Worm (Caenorhabditis elegans) whole organism, mixed stage, embryonic: Measurements from ENCODE around the gene sptf-2.

Experiments used
- M03D4.4 ChIP-seq: sonication (generic microtip); optimal IDR thresholded peaks from 2 replicates; lab custom pipeline; 2017; ENCODE audit warnings: mild to moderate bottlenecking, missing genetic modification characterization, missing compliant biosample characterization
- blmp-1 ChIP-seq: fragments of 150-350 bp; optimal IDR thresholded peaks from 2 replicates; lab custom pipeline; 2014; ENCODE audit warnings: missing biosample characterization, missing genetic modification characterization
- ceh-39 ChIP-seq: fragments of 150-350 bp; optimal IDR thresholded peaks from 2 replicates; lab custom pipeline; 2014; ENCODE audit warnings: missing biosample characterization, missing genetic modification characterization
- ceh-43 ChIP-seq: fragments of 200-800 bp; sonication (Bioruptor generic); optimal IDR thresholded peaks from 2 replicates; lab custom pipeline; 2018; ENCODE audit warnings: mild to moderate bottlenecking, missing genetic modification characterization, moderate library complexity, missing compliant biosample characterization
- ceh-83 ChIP-seq: fragments of 200-800 bp; sonication (Bioruptor generic); optimal IDR thresholded peaks from 2 replicates; lab custom pipeline; 2018; ENCODE audit warnings: mild to moderate bottlenecking, missing genetic modification characterization, missing compliant biosample characterization
- ces-1 ChIP-seq: fragments of 150-350 bp; optimal IDR thresholded peaks from 2 replicates; lab custom pipeline; 2014; ENCODE audit warnings: missing biosample characterization, missing genetic modification reagents, missing genetic modification characterization
- cnd-1 ChIP-seq: fragments of 200-800 bp; sonication (Bioruptor generic); optimal IDR thresholded peaks from 2 replicates; lab custom pipeline; 2018; ENCODE audit warnings: mild to moderate bottlenecking, missing genetic modification characterization, missing compliant biosample characterization
- elt-1 ChIP-seq: sonication (generic microtip); optimal IDR thresholded peaks from 2 replicates; lab custom pipeline; 2017; ENCODE audit warnings: missing genetic modification characterization, mild to moderate bottlenecking, missing compliant biosample characterization, antibody characterized with exemption, moderate library complexity, borderline replicate concordance; ENCODE audit not compliant: insufficient read depth
- elt-3 ChIP-seq: fragments of 150-350 bp; optimal IDR thresholded peaks from 2 replicates; lab custom pipeline; 2014; ENCODE audit warnings: missing biosample characterization, missing genetic modification characterization
- flh-1 ChIP-seq: fragments of 200-800 bp; sonication (Bioruptor generic); optimal IDR thresholded peaks from 2 replicates; lab custom pipeline; 2018; ENCODE audit warnings: mild to moderate bottlenecking, missing genetic modification characterization, moderate library complexity, missing compliant biosample characterization
- ham-2 ChIP-seq: fragments of 200-800 bp; sonication (Bioruptor generic); optimal IDR thresholded peaks from 2 replicates; lab custom pipeline; 2018; ENCODE audit warnings: mild to moderate bottlenecking, missing genetic modification characterization, missing compliant biosample characterization
- hlh-1 ChIP-seq: fragments of 150-350 bp; optimal IDR thresholded peaks from 2 replicates; lab custom pipeline; 2014; ENCODE audit warnings: missing biosample characterization, missing genetic modification reagents, missing genetic modification characterization
- lin-13 ChIP-seq: fragments of 150-350 bp; optimal IDR thresholded peaks from 2 replicates; lab custom pipeline; 2014; ENCODE audit warnings: missing biosample characterization, missing genetic modification characterization
- lin-32 ChIP-seq: fragments of 200-800 bp; sonication (Bioruptor generic); optimal IDR thresholded peaks from 2 replicates; lab custom pipeline; 2018; ENCODE audit warnings: mild to moderate bottlenecking, missing genetic modification characterization, missing compliant biosample characterization
- mep-1 ChIP-seq: fragments of 150-350 bp; optimal IDR thresholded peaks from 2 replicates; lab custom pipeline; 2017; ENCODE audit warnings: missing biosample characterization, missing genetic modification reagents, missing genetic modification characterization, inconsistent platforms
- mls-2 ChIP-seq: sonication (generic microtip); optimal IDR thresholded peaks from 2 replicates; lab custom pipeline; 2016; ENCODE audit warnings: mild to moderate bottlenecking, missing genetic modification characterization, moderate library complexity, missing compliant biosample characterization
- nhr-12 ChIP-seq: fragments of 150-350 bp; optimal IDR thresholded peaks from 2 replicates; lab custom pipeline; 2014; ENCODE audit warnings: missing biosample characterization, missing genetic modification characterization
- nhr-2 ChIP-seq: fragments of 150-350 bp; optimal IDR thresholded peaks from 2 replicates; lab custom pipeline; 2014; ENCODE audit warnings: missing biosample characterization, missing genetic modification characterization
- nhr-237 ChIP-seq: fragments of 150-350 bp; optimal IDR thresholded peaks from 2 replicates; lab custom pipeline; 2014; ENCODE audit warnings: missing biosample characterization, missing genetic modification characterization
- nhr-28 ChIP-seq: fragments of 150-350 bp; optimal IDR thresholded peaks from 2 replicates; lab custom pipeline; 2014; ENCODE audit warnings: missing biosample characterization, missing genetic modification characterization
- nhr-76 ChIP-seq: sonication (generic microtip); optimal IDR thresholded peaks from 2 replicates; lab custom pipeline; 2017; ENCODE audit warnings: missing biosample characterization, missing genetic modification characterization
- sem-2 ChIP-seq: fragments of 200-800 bp; sonication (Bioruptor generic); optimal IDR thresholded peaks from 2 replicates; lab custom pipeline; 2018; ENCODE audit warnings: mild to moderate bottlenecking, missing genetic modification characterization, missing compliant biosample characterization
- tbx-8 ChIP-seq: fragments of 200-800 bp; sonication (Bioruptor generic); optimal IDR thresholded peaks from 2 replicates; lab custom pipeline; 2018; ENCODE audit warnings: mild to moderate bottlenecking, missing genetic modification characterization, moderate library complexity, missing compliant biosample characterization
- unc-120 ChIP-seq: sonication (generic microtip); optimal IDR thresholded peaks from 2 replicates; lab custom pipeline; 2017; ENCODE audit warnings: missing genetic modification characterization, missing compliant biosample characterization; ENCODE audit not compliant: poor library complexity, severe bottlenecking
- unc-39 ChIP-seq: fragments of 150-350 bp; optimal IDR thresholded peaks from 2 replicates; lab custom pipeline; 2014; ENCODE audit warnings: missing biosample characterization, missing genetic modification characterization
- unc-62 ChIP-seq: fragments of 150-350 bp; optimal IDR thresholded peaks from 2 replicates; lab custom pipeline; 2014; ENCODE audit warnings: missing biosample characterization, missing genetic modification reagents, missing genetic modification characterization
- zip-8 ChIP-seq: fragments of 150-350 bp; optimal IDR thresholded peaks from 2 replicates; lab custom pipeline; 2014; ENCODE audit warnings: missing biosample characterization, missing genetic modification characterization
- ztf-11 ChIP-seq: fragments of 150-350 bp; optimal IDR thresholded peaks from 2 replicates; lab custom pipeline; 2014; ENCODE audit warnings: missing biosample characterization, missing genetic modification characterization

The sptf-2 gene

ce11 chrII:8606549-8606948, 18.7 kb upstream of the sptf-2 start, which contains the start of gene F28C6.8:
Gene F28C6.8 (plus strand): TSS chrII:8606849.
- TF ChIP-seq mep-1 = no peak
- TF ChIP-seq unc-39 (tag; lab: Kevin White, UChicago) = no peak
- no peak for TF ChIP-seq sem-2 (GFP tag; lab: Kevin White, UChicago)
- TF ChIP-seq ceh-83 (GFP tag; lab: Kevin White, UChicago) = no peak
- TF ChIP-seq cnd-1 (tag; lab: Kevin White, UChicago) = no peak

- TF ChIP-seq unc-120 (tag; lab: Kevin White, UChicago) = no peak
- TF ChIP-seq ceh-83 (GFP tag; lab: Kevin White, UChicago) = no peak
- TF ChIP-seq M03D4.4 = no peak
- no peak for TF ChIP-seq mep-1
- TF ChIP-seq ham-2 (GFP tag; lab: Kevin White, UChicago) = no peak
- no peak for TF ChIP-seq nhr-237 (tag; lab: Kevin White, UChicago)
- TF ChIP-seq mls-2 (tag; lab: Kevin White, UChicago) = no peak
- TF ChIP-seq lin-13 = no peak
- no peak for TF ChIP-seq flh-1 (GFP tag; lab: Kevin White, UChicago)
- TF ChIP-seq nhr-12 (tag; lab: Kevin White, UChicago) = no peak
- no peak for TF ChIP-seq ztf-11 (tag; lab: Kevin White, UChicago)
- TF ChIP-seq nhr-28 (tag; lab: Kevin White, UChicago) = no peak
- TF ChIP-seq nhr-2 (tag; lab: Kevin White, UChicago) = no peak
Measured at ce11 chrII:8607662-8608061, 17.6 kb upstream of the sptf-2 start, which contains the start of gene F28C6.10. Gene F28C6.10 (plus strand): TSS chrII:8607962.

- TF ChIP-seq mls-2 (tag; lab: Kevin White, UChicago) (no peak), hlh-1 (no peak), nhr-2 (tag; lab: Kevin White, UChicago) (no peak), ceh-83 (GFP tag; lab: Kevin White, UChicago) (no peak), zip-8 (no peak), lin-32 (GFP tag; lab: Kevin White, UChicago) (no peak), ham-2 (GFP tag; lab: Kevin White, UChicago) (no peak), nhr-28 (tag; lab: Kevin White, UChicago) (no peak), lin-13 (no peak), nhr-12 (tag; lab: Kevin White, UChicago) (no peak), M03D4.4 (no peak), unc-39 (tag; lab: Kevin White, UChicago) (no peak), ztf-11 (tag; lab: Kevin White, UChicago) (no peak), unc-62 (no peak), ceh-39 (tag; lab: Kevin White, UChicago) (no peak)
Measured at ce11 chrII:8610085-8610484, 15.2 kb upstream of the sptf-2 start, which contains the start of gene F28C6.9. Gene F28C6.9 (minus strand): TSS chrII:8610185.

DNA sequence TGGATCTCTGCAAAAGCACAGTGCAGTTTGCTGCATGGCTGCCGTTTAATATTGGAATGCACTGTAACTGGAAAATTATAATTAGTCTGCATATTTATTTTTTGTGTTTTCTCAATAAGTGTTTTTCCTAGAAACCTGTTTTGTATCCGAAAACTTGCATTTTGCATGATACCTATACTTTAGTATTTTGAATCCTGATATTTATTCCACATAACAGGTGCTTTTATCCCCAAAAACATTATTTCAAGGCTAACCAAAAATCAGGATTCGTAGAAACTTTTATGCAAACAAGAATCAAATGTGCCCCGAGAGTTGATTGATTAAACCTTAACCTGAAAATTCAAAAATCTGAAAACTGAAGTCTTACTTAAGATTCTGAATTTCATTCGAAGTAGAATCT, 14.7 kb upstream of the sptf-2 start:
- TF ChIP-seq ztf-11 (tag; lab: Kevin White, UChicago) (no peak), mep-1 (no peak), nhr-76 (no peak), tbx-8 (GFP tag; lab: Kevin White, UChicago) (no peak), M03D4.4 (no peak), ceh-43 (GFP tag; lab: Kevin White, UChicago) (no peak), ceh-83 (GFP tag; lab: Kevin White, UChicago) (no peak), unc-62 (no peak), zip-8 (no peak), mls-2 (tag; lab: Kevin White, UChicago) (no peak), lin-32 (GFP tag; lab: Kevin White, UChicago) (no peak), elt-3 (tag; lab: Kevin White, UChicago) (no peak), blmp-1 (tag; lab: Kevin White, UChicago) (no peak), unc-120 (tag; lab: Kevin White, UChicago) (no peak), elt-1 (no peak), sem-2 (GFP tag; lab: Kevin White, UChicago) (no peak), ceh-39 (tag; lab: Kevin White, UChicago) (no peak), cnd-1 (tag; lab: Kevin White, UChicago) (no peak)

DNA sequence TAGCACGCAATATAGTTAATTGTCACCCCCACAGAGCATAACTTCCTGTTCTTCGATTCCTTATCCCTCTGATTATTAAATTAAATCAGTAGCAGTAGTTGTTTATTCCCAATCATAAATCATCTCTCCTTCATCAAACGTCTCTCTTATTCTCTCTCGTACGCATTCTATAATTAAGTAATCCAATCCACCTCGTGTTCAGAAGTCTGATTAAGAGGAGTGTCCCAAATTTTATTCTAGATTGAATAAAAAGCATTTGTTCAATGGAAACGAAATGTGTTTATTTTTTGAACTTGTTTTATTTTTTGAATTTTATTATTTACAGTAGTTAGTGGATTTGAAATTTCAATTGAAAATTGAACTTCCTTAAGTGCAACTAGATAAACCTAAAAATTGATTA, 13.9 kb upstream of the sptf-2 start:
- TF ChIP-seq ces-1 (GFP tag; lab: Kevin White, UChicago) (peak; percentile 65), cnd-1 (tag; lab: Kevin White, UChicago) (no peak)

DNA sequence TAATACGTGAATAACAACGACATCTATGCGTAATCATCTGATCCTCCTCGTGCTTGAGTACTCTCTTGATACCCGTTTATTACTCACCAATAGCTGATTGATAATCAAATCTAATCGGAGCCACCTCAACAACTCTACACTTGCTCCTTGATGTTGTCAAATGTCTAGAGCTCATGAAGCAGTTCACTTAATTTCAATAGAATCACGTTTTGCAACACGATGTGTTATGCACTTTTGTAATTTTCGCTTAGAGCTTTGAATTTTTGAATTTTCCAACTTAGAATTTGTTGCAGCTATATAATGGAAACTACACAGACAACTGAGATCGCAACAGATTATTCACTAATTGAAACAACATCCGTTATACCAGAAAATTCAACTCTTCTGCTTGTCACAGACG, 12.8 kb upstream of the sptf-2 start, which contains the start of gene T22C8.1:
Gene T22C8.1 (plus strand): TSS at position 301 of the 400 bp plus-strand sequence.
- TF ChIP-seq unc-39 (tag; lab: Kevin White, UChicago) (no peak), M03D4.4 (no peak), ham-2 (GFP tag; lab: Kevin White, UChicago) (no peak), cnd-1 (tag; lab: Kevin White, UChicago) (no peak), tbx-8 (GFP tag; lab: Kevin White, UChicago) (no peak), mls-2 (tag; lab: Kevin White, UChicago) (no peak)
